Worm (Caenorhabditis elegans) whole organism, L4 larva: ENCODE results near the gene cyk-4.
A peak's percentile ranks its signal among the peaks of the same experiment; 100 is the strongest.

Experiments
- D1046.2 ChIP-seq: fragments of 200-800 bp; sonication (Bioruptor generic); IDR thresholded peaks from 2 replicates; pipeline ENCODE4 v1.3.6; 2022; ENCODE audit warnings: missing genetic modification characterization, missing compliant biosample characterization
- F10B5.3 ChIP-seq: sonication (generic microtip); optimal IDR thresholded peaks from 2 replicates; lab custom pipeline; 2016; ENCODE audit warnings: mild to moderate bottlenecking, missing genetic modification characterization, missing compliant biosample characterization
- F26F4.8 ChIP-seq: fragments of 200-800 bp; sonication (Bioruptor generic); conservative IDR thresholded peaks from 2 replicates; pipeline ENCODE4 v1.3.6; 2022; ENCODE audit warnings: missing genetic modification characterization, missing compliant biosample characterization
- F37D6.2 ChIP-seq: sonication (generic microtip); optimal IDR thresholded peaks from 2 replicates; lab custom pipeline; 2016; ENCODE audit warnings: mild to moderate bottlenecking, missing genetic modification characterization, missing compliant biosample characterization
- F44E2.7 ChIP-seq: fragments of 200-800 bp; sonication (Bioruptor generic); IDR thresholded peaks from 2 replicates; pipeline ENCODE4 v2.1.2; 2022; ENCODE audit warnings: missing genetic modification characterization, missing compliant biosample characterization
- F49E8.2 ChIP-seq: sonication (generic microtip); optimal IDR thresholded peaks from 2 replicates; lab custom pipeline; 2016; ENCODE audit warnings: missing compliant biosample characterization, mild to moderate bottlenecking, missing genetic modification characterization, borderline replicate concordance
- R02D3.7 ChIP-seq: fragments of 150-350 bp; sonication (generic microtip); optimal IDR thresholded peaks from 3 replicates; lab custom pipeline; 2014; ENCODE audit warnings: missing biosample characterization, missing genetic modification characterization
- T20F7.1 ChIP-seq: fragments of 200-800 bp; sonication (Bioruptor generic); optimal IDR thresholded peaks from 2 replicates; lab custom pipeline; 2018; ENCODE audit warnings: mild to moderate bottlenecking, missing genetic modification characterization, missing compliant biosample characterization
- T26A8.4 ChIP-seq: fragments of 200-800 bp; sonication (Bioruptor generic); IDR thresholded peaks from 2 replicates; pipeline ENCODE4 v1.3.6; 2022; ENCODE audit warnings: missing genetic modification characterization, missing compliant biosample characterization
- Y48G9A.11 ChIP-seq: fragments of 200-800 bp; sonication (Bioruptor generic); IDR thresholded peaks from 2 replicates; pipeline ENCODE4 v1.3.6; 2022; ENCODE audit warnings: missing genetic modification reagents, missing genetic modification characterization, missing compliant biosample characterization
- Y5F2A.4 ChIP-seq: fragments of 200-800 bp; sonication (Bioruptor generic); optimal IDR thresholded peaks from 2 replicates; lab custom pipeline; 2018; ENCODE audit warnings: mild to moderate bottlenecking, missing genetic modification characterization, missing compliant biosample characterization
- Y75B8A.6 ChIP-seq: fragments of 200-800 bp; sonication (Bioruptor generic); IDR thresholded peaks from 2 replicates; pipeline ENCODE4 v1.3.6; 2022; ENCODE audit warnings: missing genetic modification reagents, missing genetic modification characterization, missing compliant biosample characterization
- ZK337.2 ChIP-seq: fragments of 200-800 bp; sonication (Bioruptor generic); IDR thresholded peaks from 2 replicates; pipeline ENCODE4 v1.3.6; 2022; ENCODE audit warnings: missing genetic modification reagents, missing genetic modification characterization, missing compliant biosample characterization
- aha-1 ChIP-seq: fragments of 150-350 bp; peaks from one replicate; lab custom pipeline; 2014; ENCODE audit warnings: missing biosample characterization, missing genetic modification characterization
- ama-1 ChIP-seq: fragments of 150-350 bp; optimal IDR thresholded peaks from 2 replicates; lab custom pipeline; 2014; ENCODE audit warnings: inconsistent platforms, mixed read lengths
- ceh-28 ChIP-seq: fragments of 150-350 bp; optimal IDR thresholded peaks from 2 replicates; lab custom pipeline; 2014; ENCODE audit warnings: missing biosample characterization, missing genetic modification reagents, missing genetic modification characterization
- ceh-44 ChIP-seq: fragments of 200-800 bp; sonication (Bioruptor generic); IDR thresholded peaks from 2 replicates; pipeline ENCODE4 v1.3.6; 2022; ENCODE audit warnings: missing genetic modification reagents, missing genetic modification characterization, missing compliant biosample characterization
- ceh-82 ChIP-seq: sonication (generic microtip); optimal IDR thresholded peaks from 2 replicates; lab custom pipeline; 2017; ENCODE audit warnings: missing biosample characterization, missing genetic modification characterization
- cey-2 ChIP-seq: sonication (generic microtip); optimal IDR thresholded peaks from 3 replicates; lab custom pipeline; 2017; ENCODE audit warnings: missing genetic modification characterization, mild to moderate bottlenecking, missing compliant biosample characterization, antibody characterized with exemption, borderline replicate concordance; ENCODE audit not compliant: insufficient read depth
- ctbp-1 ChIP-seq: fragments of 200-800 bp; sonication (Bioruptor generic); IDR thresholded peaks from 2 replicates; pipeline ENCODE4 v1.3.6; 2022; ENCODE audit warnings: missing genetic modification reagents, missing genetic modification characterization, missing compliant biosample characterization
- daf-16 ChIP-seq, 3 experiments: sonication (generic microtip); optimal IDR thresholded peaks; 2 replicates each; lab custom pipeline; 2016 to 2017; ENCODE audit warnings: missing genetic modification characterization in 3 of 3, missing genetic modification reagents in 3 of 3, mild to moderate bottlenecking in 2 of 3, missing compliant biosample characterization in 2 of 3, missing biosample characterization in 1 of 3, moderate library complexity in 1 of 3
- dpl-1 ChIP-seq: fragments of 150-350 bp; optimal IDR thresholded peaks from 2 replicates; lab custom pipeline; 2014; ENCODE audit warnings: missing biosample characterization, missing genetic modification reagents, missing genetic modification characterization
- egl-27 ChIP-seq: sonication (generic microtip); optimal IDR thresholded peaks from 3 replicates; lab custom pipeline; 2017; ENCODE audit warnings: missing biosample characterization, missing genetic modification reagents, missing genetic modification characterization
- fkh-10 ChIP-seq: fragments of 150-350 bp; optimal IDR thresholded peaks from 2 replicates; lab custom pipeline; 2014; ENCODE audit warnings: missing biosample characterization, missing genetic modification reagents, missing genetic modification characterization
- hif-1 ChIP-seq, 2 experiments: sonication (generic microtip); optimal IDR thresholded peaks; 2 replicates each; lab custom pipeline; 2016 to 2017; ENCODE audit warnings: missing compliant biosample characterization in 2 of 2, missing genetic modification characterization in 2 of 2, missing genetic modification reagents in 2 of 2, missing genotype in 2 of 2, mild to moderate bottlenecking in 1 of 2
- lim-7 ChIP-seq: fragments of 200-800 bp; sonication (Bioruptor generic); IDR thresholded peaks from 2 replicates; pipeline ENCODE4 v1.3.6; 2022; ENCODE audit warnings: missing genetic modification characterization, missing compliant biosample characterization
- lin-1 ChIP-seq: fragments of 200-800 bp; sonication (Bioruptor generic); IDR thresholded peaks from 2 replicates; pipeline ENCODE4 v1.3.6; 2022; ENCODE audit warnings: missing genetic modification reagents, missing genetic modification characterization, missing compliant biosample characterization
- lin-38 ChIP-seq: fragments of 200-800 bp; sonication (Bioruptor generic); IDR thresholded peaks from 2 replicates; pipeline ENCODE4 v1.3.6; 2022; ENCODE audit warnings: missing genetic modification reagents, missing genetic modification characterization, missing compliant biosample characterization
- lin-39 ChIP-seq: fragments of 150-350 bp; optimal IDR thresholded peaks from 2 replicates; lab custom pipeline; 2014; ENCODE audit warnings: missing biosample characterization, missing genetic modification reagents, missing genetic modification characterization
- madf-5 ChIP-seq, 2 experiments: fragments of 200-800 bp; sonication (Bioruptor generic); IDR thresholded peaks; 2 replicates each; pipeline ENCODE4 v1.3.6; 2022; ENCODE audit warnings: missing compliant biosample characterization in 2 of 2, missing genetic modification characterization in 2 of 2
- mdl-1 ChIP-seq, 2 experiments: fragments of 150-350 bp in 1 of 2; sonication (generic microtip) in 1 of 2; optimal IDR thresholded peaks; 2 replicates each; lab custom pipeline; 2014 to 2017; ENCODE audit warnings: missing biosample characterization in 2 of 2, missing genetic modification characterization in 2 of 2
- mdt-29 ChIP-seq: fragments of 200-800 bp; sonication (Bioruptor generic); IDR thresholded peaks from 2 replicates; pipeline ENCODE4 v1.3.6; 2022; ENCODE audit warnings: missing genetic modification reagents, missing genetic modification characterization, missing compliant biosample characterization
- mes-2 ChIP-seq: sonication (generic microtip); optimal IDR thresholded peaks from 2 replicates; lab custom pipeline; 2016; ENCODE audit warnings: missing genotype, mild to moderate bottlenecking, missing genetic modification characterization, missing compliant biosample characterization; ENCODE audit not compliant: poor library complexity, severe bottlenecking
- mxl-3 ChIP-seq: fragments of 200-800 bp; sonication (Bioruptor generic); optimal IDR thresholded peaks from 2 replicates; lab custom pipeline; 2018; ENCODE audit warnings: mild to moderate bottlenecking, missing genetic modification characterization, missing compliant biosample characterization
- nhr-11 ChIP-seq: fragments of 150-350 bp; optimal IDR thresholded peaks from 2 replicates; lab custom pipeline; 2014; ENCODE audit warnings: missing biosample characterization, missing genetic modification characterization
- nhr-111 ChIP-seq: fragments of 200-800 bp; sonication (Bioruptor generic); optimal IDR thresholded peaks from 2 replicates; lab custom pipeline; 2018; ENCODE audit warnings: mild to moderate bottlenecking, missing genetic modification characterization, missing compliant biosample characterization
- nhr-6 ChIP-seq: fragments of 150-350 bp; optimal IDR thresholded peaks from 2 replicates; lab custom pipeline; 2014; ENCODE audit warnings: missing biosample characterization, missing genetic modification characterization
- nhr-76 ChIP-seq: fragments of 150-350 bp; optimal IDR thresholded peaks from 2 replicates; lab custom pipeline; 2014; ENCODE audit warnings: missing biosample characterization, missing genetic modification characterization
- pqm-1 ChIP-seq: sonication (generic microtip); optimal IDR thresholded peaks from 2 replicates; lab custom pipeline; 2017; ENCODE audit warnings: missing biosample characterization, missing genetic modification characterization
- sdz-12 ChIP-seq: fragments of 200-800 bp; sonication (Bioruptor generic); optimal IDR thresholded peaks from 2 replicates; lab custom pipeline; 2018; ENCODE audit warnings: mild to moderate bottlenecking, missing genetic modification characterization, missing compliant biosample characterization
- spr-3 ChIP-seq: fragments of 200-800 bp; sonication (Bioruptor generic); optimal IDR thresholded peaks from 2 replicates; lab custom pipeline; 2018; ENCODE audit warnings: mild to moderate bottlenecking, missing genetic modification characterization, missing compliant biosample characterization
- tag-97 ChIP-seq: fragments of 200-800 bp; sonication (Bioruptor generic); IDR thresholded peaks from 2 replicates; pipeline ENCODE4 v1.3.6; 2022; ENCODE audit warnings: missing genetic modification characterization, missing compliant biosample characterization
- tra-1 ChIP-seq: fragments of 200-800 bp; sonication (Bioruptor generic); IDR thresholded peaks from 2 replicates; pipeline ENCODE4 v1.3.6; 2022; ENCODE audit warnings: missing genetic modification reagents, missing genetic modification characterization, missing compliant biosample characterization
- unc-62 ChIP-seq, 3 experiments: fragments of 150-350 bp in 1 of 3; sonication (generic microtip); optimal IDR thresholded peaks in 2 of 3; peaks in 1 of 3; 1 replicate in 1 of 3; 2 replicates in 2 of 3; lab custom pipeline; 2014 to 2017; ENCODE audit warnings: missing biosample characterization in 3 of 3, missing genetic modification characterization in 3 of 3, missing genetic modification reagents in 3 of 3, missing genotype in 1 of 3
- ztf-11 ChIP-seq: fragments of 150-350 bp; optimal IDR thresholded peaks from 2 replicates; lab custom pipeline; 2014; ENCODE audit warnings: missing biosample characterization, missing genetic modification characterization

The cyk-4 gene

ce11 chrIII:13770017-13770416 is 1.0 kb downstream of the cyk-4 start:
- TF ChIP-seq nhr-11 (tag; lab: Kevin White, UChicago) = no peak
- TF ChIP-seq unc-62 (GFP tag; optimal IDR thresholded peaks at IDR 0.05 in 1 of 2; lab: Kevin White, UChicago) = peak in 1 of 2 experiments; percentile 96
- TF ChIP-seq unc-62 (tag; optimal IDR thresholded peaks at IDR 0.05; lab: Kevin White, UChicago) = no peak

DNA sequence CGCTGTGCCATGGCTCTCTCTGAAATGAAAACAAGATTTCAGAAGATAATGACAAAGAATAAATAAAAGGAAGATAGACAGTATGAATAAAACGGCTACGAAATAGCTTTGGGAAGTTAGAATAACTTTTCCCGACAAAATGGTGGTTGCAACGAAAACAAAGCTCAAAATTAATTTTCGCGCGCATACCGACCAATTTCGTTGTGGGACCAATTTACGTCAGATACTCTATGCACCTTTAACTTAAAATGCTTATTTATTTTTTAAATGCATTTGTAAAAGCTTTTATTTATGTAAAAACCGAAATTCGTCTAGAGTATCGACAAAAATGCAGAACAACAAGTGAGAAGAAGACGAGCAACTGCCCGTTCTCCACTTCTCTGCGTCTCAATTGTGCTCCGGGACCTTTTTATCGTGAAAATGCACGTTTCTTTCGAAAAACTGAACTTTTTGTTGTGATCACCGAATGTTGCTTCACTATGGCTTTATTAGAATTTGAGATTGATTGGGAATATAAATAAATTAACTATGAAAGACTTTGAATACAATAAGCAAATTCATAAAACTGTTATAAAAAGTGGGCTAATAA is 2.9 kb downstream of the cyk-4 start, which contains the start of gene rml-1:
TSS of gene rml-1 (minus strand) at position 19 of the 589 bp plus-strand sequence.
- TF ChIP-seq daf-16 (GFP tag; optimal IDR thresholded peaks at IDR 0.05; lab: Kevin White, UChicago) (no peak), daf-16 (tag; optimal IDR thresholded peaks at IDR 0.05; lab: Kevin White, UChicago) (peak; percentile 9), ama-1 (lab: Kevin White, UChicago) (peak; percentile 58), F44E2.7 (GFP tag; lab: Robert Waterston, UW) (no peak), R02D3.7 (no peak), lin-39 (tag; lab: Kevin White, UChicago) (no peak), D1046.2 (no peak), ZK337.2 (no peak), ceh-28 (no peak), fkh-10 (GFP tag; lab: Kevin White, UChicago) (no peak), T26A8.4 (GFP tag; lab: Robert Waterston, UW) (no peak), hif-1 (tag; optimal IDR thresholded peaks at IDR 0.05; lab: Kevin White, UChicago) (peak in 1 of 2 experiments; percentile 88), nhr-6 (no peak), lim-7 (GFP tag; lab: Robert Waterston, UW) (no peak), dpl-1 (GFP tag; lab: Kevin White, UChicago) (no peak), ceh-82 (tag; lab: Kevin White, UChicago) (no peak), ctbp-1 (GFP tag; lab: Robert Waterston, UW) (no peak), Y75B8A.6 (GFP tag; lab: Robert Waterston, UW) (no peak), F26F4.8 (no peak), Y48G9A.11 (GFP tag; lab: Robert Waterston, UW) (no peak), lin-38 (peak; percentile 55), nhr-11 (tag; lab: Kevin White, UChicago) (no peak), F49E8.2 (tag; lab: Kevin White, UChicago) (peak; percentile 66), mes-2 (tag; lab: Kevin White, UChicago) (peak; percentile 22), T20F7.1 (no peak), unc-62 (GFP tag; optimal IDR thresholded peaks at IDR 0.05 in 1 of 2; lab: Kevin White, UChicago) (peak in 1 of 2 experiments; percentile 0), unc-62 (tag; optimal IDR thresholded peaks at IDR 0.05; lab: Kevin White, UChicago) (no peak), aha-1 (tag; lab: Kevin White, UChicago) (peak; percentile 17), spr-3 (GFP tag; lab: Kevin White, UChicago) (no peak), mdl-1 (tag; optimal IDR thresholded peaks at IDR 0.05; lab: Kevin White, UChicago) (no peak), tag-97 (GFP tag; lab: Robert Waterston, UW) (no peak), ceh-44 (no peak), nhr-111 (GFP tag; lab: Kevin White, UChicago) (no peak), madf-5 (GFP tag; IDR thresholded peaks at IDR 0.05; lab: Robert Waterston, UW) (no peak), tra-1 (no peak)

- TF ChIP-seq sdz-12 (GFP tag; lab: Kevin White, UChicago) (no peak), cey-2 (peak; percentile 29), F10B5.3 (tag; lab: Kevin White, UChicago) (no peak), daf-16 (GFP tag; optimal IDR thresholded peaks at IDR 0.05; lab: Kevin White, UChicago) (peak in 1 of 2 experiments; percentile 11), daf-16 (tag; optimal IDR thresholded peaks at IDR 0.05; lab: Kevin White, UChicago) (peak; percentile 79), spr-3 (GFP tag; lab: Kevin White, UChicago) (no peak), nhr-111 (GFP tag; lab: Kevin White, UChicago) (no peak), mes-2 (tag; lab: Kevin White, UChicago) (peak; percentile 41), ztf-11 (tag; lab: Kevin White, UChicago) (no peak), mxl-3 (GFP tag; lab: Kevin White, UChicago) (no peak), lin-1 (GFP tag; lab: Robert Waterston, UW) (0 out of 2 replicates have a peak, but pooled peaks have one; percentile 9), mdt-29 (GFP tag; lab: Robert Waterston, UW) (no peak), egl-27 (tag; lab: Kevin White, UChicago) (no peak), madf-5 (GFP tag; IDR thresholded peaks at IDR 0.05; lab: Robert Waterston, UW) (no peak), F37D6.2 (tag; lab: Kevin White, UChicago) (no peak), Y5F2A.4 (GFP tag; lab: Kevin White, UChicago) (no peak), nhr-11 (tag; lab: Kevin White, UChicago) (no peak), nhr-76 (no peak), pqm-1 (tag; lab: Kevin White, UChicago) (peak; percentile 8), F44E2.7 (GFP tag; lab: Robert Waterston, UW) (no peak)
These were observed 4.2 kb downstream of the cyk-4 start for ce11 chrIII:13766704-13767323.
